Fruit fly (Drosophila melanogaster) whole organism, pupa: ENCODE data around the gene SF1.

ENCODE experiments used
- D1 ChIP-seq: fragments of 200-800 bp; sonication (Bioruptor generic); optimal IDR thresholded peaks from 2 replicates; lab custom pipeline; 2018; ENCODE audit warnings: missing biosample characterization, mild to moderate bottlenecking, missing genetic modification characterization, moderate library complexity
- EcR ChIP-seq: fragments of 200-800 bp; sonication (Bioruptor generic); optimal IDR thresholded peaks from 3 replicates; lab custom pipeline; 2019; ENCODE audit warnings: missing biosample characterization, missing genetic modification characterization, mild to moderate bottlenecking, moderate library complexity, missing genetic modification reagents

DNA sequence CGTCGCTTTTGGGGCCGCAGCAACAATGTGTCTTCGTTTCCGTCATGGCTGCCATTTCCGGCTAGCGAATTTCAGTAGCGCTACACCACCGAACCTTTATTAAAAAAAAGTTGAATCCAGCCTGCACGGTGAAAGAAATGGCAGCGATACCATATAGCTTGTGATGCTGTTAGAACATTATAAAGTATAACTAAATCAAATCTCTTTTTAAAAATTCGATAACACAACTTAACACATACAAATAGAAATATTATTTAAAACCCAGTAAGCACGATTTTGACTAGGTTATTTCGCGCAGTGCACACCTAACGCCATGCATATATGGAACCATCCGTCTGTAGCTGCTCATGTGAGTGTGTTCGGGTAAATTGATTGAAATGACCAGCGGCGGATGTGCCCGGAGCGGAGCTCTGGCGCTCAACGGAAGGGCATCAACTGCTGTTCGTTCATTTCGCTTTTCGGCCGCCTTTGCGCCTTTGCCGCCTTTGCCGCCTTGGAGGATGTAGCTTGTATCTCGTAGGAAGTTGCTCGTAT, 14.1 kb upstream of the SF1 start:
- TF ChIP-seq EcR (no peak), D1 (tag; lab: Kevin White, UChicago) (no peak)
